Worm (Caenorhabditis elegans) whole organism, young adult: Measurements from ENCODE around the gene oac-29.

Experiments
- K11D2.4 ChIP-seq: fragments of 200-800 bp; sonication (Bioruptor generic); IDR thresholded peaks from 2 replicates; pipeline ENCODE4 v1.3.6; 2022; ENCODE audit warnings: missing genetic modification reagents, missing genetic modification characterization, missing compliant biosample characterization
- T26A5.8 ChIP-seq: sonication (generic microtip); optimal IDR thresholded peaks from 2 replicates; lab custom pipeline; 2016; ENCODE audit warnings: missing genetic modification characterization, missing compliant biosample characterization
- ceh-100 ChIP-seq: fragments of 200-800 bp; sonication (Bioruptor generic); IDR thresholded peaks from 2 replicates; pipeline ENCODE4 v1.3.6; 2022; ENCODE audit warnings: missing genetic modification reagents, missing genetic modification characterization, missing compliant biosample characterization
- gei-17 ChIP-seq: fragments of 200-800 bp; sonication (Bioruptor generic); optimal IDR thresholded peaks from 2 replicates; lab custom pipeline; 2018; ENCODE audit warnings: mild to moderate bottlenecking, missing genetic modification characterization, missing compliant biosample characterization
- madf-3 ChIP-seq: fragments of 200-800 bp; sonication (Bioruptor generic); IDR thresholded peaks from 2 replicates; pipeline ENCODE4 v1.3.6; 2022; ENCODE audit warnings: missing genetic modification reagents, missing genetic modification characterization, missing compliant biosample characterization
- mxl-1 ChIP-seq: sonication (generic microtip); optimal IDR thresholded peaks from 2 replicates; lab custom pipeline; 2016; ENCODE audit warnings: missing genetic modification characterization, missing compliant biosample characterization
- snpc-4 ChIP-seq, 5 experiments: fragments of 150-350 bp in 1 of 5; sonication (generic microtip) in 4 of 5; optimal IDR thresholded peaks; 2 replicates each; lab custom pipeline; 2014 to 2018; ENCODE audit warnings: missing genetic modification characterization in 5 of 5, missing biosample characterization in 3 of 5, antibody characterized with exemption in 2 of 5, mild to moderate bottlenecking in 2 of 5, missing compliant biosample characterization in 2 of 5, missing genotype in 2 of 5, moderate library complexity in 2 of 5, missing genetic modification reagents in 1 of 5
- somi-1 ChIP-seq: fragments of 200-800 bp; sonication (Bioruptor generic); optimal IDR thresholded peaks from 2 replicates; lab custom pipeline; 2018; ENCODE audit warnings: mild to moderate bottlenecking, missing genetic modification characterization, missing compliant biosample characterization
- ztf-6 ChIP-seq: fragments of 200-800 bp; sonication (Bioruptor generic); IDR thresholded peaks from 2 replicates; pipeline ENCODE4 v1.3.6; 2022; ENCODE audit warnings: missing genetic modification reagents, missing genetic modification characterization, missing compliant biosample characterization

DNA sequence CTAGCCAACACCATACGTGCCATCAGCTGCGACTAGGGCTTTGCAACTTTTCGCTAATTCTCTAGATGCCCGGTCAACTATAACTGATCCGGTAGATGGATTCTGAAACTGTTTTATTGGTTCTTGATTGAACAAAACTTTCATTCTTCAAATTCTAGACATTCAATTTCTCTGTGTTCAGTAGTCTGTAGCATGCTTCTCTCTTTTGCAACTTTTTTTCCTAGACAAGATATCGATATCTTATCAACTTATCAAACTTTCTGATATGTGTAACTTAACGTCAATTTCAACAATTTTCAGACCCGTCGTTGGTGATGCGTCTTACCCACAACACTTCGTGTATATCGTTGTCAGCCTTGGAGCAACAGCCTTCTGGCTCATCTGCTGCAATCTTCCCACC is 30.3 kb upstream of the oac-29 start, which contains the start of gene ZC190.4:
- TF ChIP-seq ztf-6, result no peak
- TF ChIP-seq ceh-100 (GFP tag; lab: Robert Waterston, UW), result no peak
- no peak for TF ChIP-seq madf-3 (GFP tag; lab: Robert Waterston, UW)
- no peak for TF ChIP-seq K11D2.4
- TF ChIP-seq T26A5.8 (tag; lab: Kevin White, UChicago), result no peak
- TF ChIP-seq gei-17 (GFP tag; lab: Kevin White, UChicago), result no peak
- TF ChIP-seq mxl-1 (tag; lab: Kevin White, UChicago), result no peak
- no peak for TF ChIP-seq snpc-4 (GFP tag; optimal IDR thresholded peaks at IDR 0.05; lab: Kevin White, UChicago)
- no peak for TF ChIP-seq snpc-4 (tag; optimal IDR thresholded peaks at IDR 0.05; lab: Kevin White, UChicago)
- TF ChIP-seq somi-1, result no peak
